Worm (Caenorhabditis elegans): ENCODE results near the gene his-48.

- TF ChIP-seq ets-7 (tag; optimal IDR thresholded peaks at IDR 0.05) = no peak
- no peak for TF ChIP-seq sea-1 (GFP tag; conservative IDR thresholded peaks at IDR 0.05)
- no peak for TF ChIP-seq pes-1 (GFP tag; IDR thresholded peaks at IDR 0.05)
- no peak for TF ChIP-seq ceh-13 (GFP tag; optimal IDR thresholded peaks at IDR 0.05)
- no peak for TF ChIP-seq F13C5.2 (tag; optimal IDR thresholded peaks at IDR 0.05)
- no peak for TF ChIP-seq tbx-11 (GFP tag; IDR thresholded peaks at IDR 0.05)
- no peak for TF ChIP-seq ama-1 (optimal IDR thresholded peaks at IDR 0.05)
- no peak for TF ChIP-seq flt-1 (GFP tag; IDR thresholded peaks at IDR 0.05)
- no peak for TF ChIP-seq hmg-4 (GFP tag; optimal IDR thresholded peaks at IDR 0.05)
- TF ChIP-seq scrt-1 (GFP tag; IDR thresholded peaks at IDR 0.05) = no peak
These were observed 10.7 kb upstream of the his-48 start, which contains the start of gene dnj-2 for ce11 chrIV:11313880-11314279.
